Worm (Caenorhabditis elegans) whole organism, midembryonic: Measurements from ENCODE around the gene clec-212.

ENCODE experiments used
- T22C8.4 ChIP-seq: fragments of 200-800 bp; sonication (Bioruptor generic); IDR thresholded peaks from 2 replicates; pipeline ENCODE4 v1.3.6; 2022; ENCODE audit warnings: missing genetic modification characterization, missing compliant biosample characterization
- cog-1 ChIP-seq: sonication (generic microtip); optimal IDR thresholded peaks from 2 replicates; lab custom pipeline; 2016; ENCODE audit warnings: missing genetic modification characterization, missing compliant biosample characterization
- flt-1 ChIP-seq: fragments of 200-800 bp; sonication (Bioruptor generic); IDR thresholded peaks from 2 replicates; pipeline ENCODE4 v1.3.6; 2022; ENCODE audit warnings: missing genetic modification characterization, missing compliant biosample characterization
- klf-2 ChIP-seq: fragments of 200-800 bp; sonication (Bioruptor generic); conservative IDR thresholded peaks from 2 replicates; pipeline ENCODE4 v1.3.6; 2022; ENCODE audit warnings: missing genetic modification reagents, missing genetic modification characterization, missing compliant biosample characterization
- med-1 ChIP-seq: sonication (generic microtip); optimal IDR thresholded peaks from 2 replicates; lab custom pipeline; 2017; ENCODE audit warnings: missing genetic modification characterization, mild to moderate bottlenecking, missing compliant biosample characterization, antibody characterized with exemption, missing genetic modification reagents; ENCODE audit not compliant: insufficient read depth
- ref-1 ChIP-seq: fragments of 200-800 bp; sonication (Bioruptor generic); conservative IDR thresholded peaks from 2 replicates; pipeline ENCODE4 v1.3.6; 2022; ENCODE audit warnings: missing genetic modification reagents, missing genetic modification characterization, missing compliant biosample characterization
- ztf-23 ChIP-seq: fragments of 200-800 bp; sonication (Bioruptor generic); IDR thresholded peaks from 2 replicates; pipeline ENCODE4 v1.3.6; 2022; ENCODE audit warnings: missing genetic modification reagents, missing genetic modification characterization, missing compliant biosample characterization
- ztf-29 ChIP-seq: fragments of 200-800 bp; sonication (Bioruptor generic); IDR thresholded peaks from 2 replicates; pipeline ENCODE4 v1.3.6; 2022; ENCODE audit warnings: missing genetic modification reagents, missing genetic modification characterization, missing compliant biosample characterization

DNA sequence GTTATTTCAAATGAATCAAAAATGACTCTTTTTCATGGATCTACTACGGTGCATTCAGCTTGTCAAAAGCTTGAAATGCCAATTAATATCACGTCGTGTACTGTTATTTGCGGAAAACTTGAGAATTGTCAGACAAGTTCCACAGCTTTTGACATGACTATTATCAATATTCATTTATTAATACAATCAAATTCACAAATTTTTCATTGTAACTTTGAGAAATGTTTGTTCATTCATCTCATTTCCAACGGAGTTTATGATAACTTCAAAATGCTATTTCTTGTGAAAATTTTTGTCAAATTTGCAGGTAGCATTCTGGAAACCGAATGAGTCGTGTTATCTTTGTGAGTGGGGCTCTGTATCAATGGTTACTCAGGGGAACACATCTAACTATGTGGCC lies 47.9 kb upstream of the clec-212 start, which contains the start of gene C50E3.15:
- TF ChIP-seq flt-1 (GFP tag; lab: Robert Waterston, UW) (no peak), med-1 (GFP tag; lab: Kevin White, UChicago) (no peak), cog-1 (no peak), klf-2 (GFP tag; lab: Robert Waterston, UW) (no peak), ref-1 (GFP tag; lab: Robert Waterston, UW) (no peak), ztf-29 (GFP tag; lab: Robert Waterston, UW) (no peak), ztf-23 (GFP tag; lab: Robert Waterston, UW) (no peak), T22C8.4 (GFP tag; lab: Robert Waterston, UW) (no peak)
